Worm (Caenorhabditis elegans) whole organism, midembryonic: Measurements from ENCODE around the gene C01C4.2.

Experiments used
- T22C8.4 ChIP-seq: fragments of 200-800 bp; sonication (Bioruptor generic); IDR thresholded peaks from 2 replicates; pipeline ENCODE4 v1.3.6; 2022; ENCODE audit warnings: missing genetic modification characterization, missing compliant biosample characterization
- flt-1 ChIP-seq: fragments of 200-800 bp; sonication (Bioruptor generic); IDR thresholded peaks from 2 replicates; pipeline ENCODE4 v1.3.6; 2022; ENCODE audit warnings: missing genetic modification characterization, missing compliant biosample characterization
- klf-2 ChIP-seq: fragments of 200-800 bp; sonication (Bioruptor generic); conservative IDR thresholded peaks from 2 replicates; pipeline ENCODE4 v1.3.6; 2022; ENCODE audit warnings: missing genetic modification reagents, missing genetic modification characterization, missing compliant biosample characterization
- med-1 ChIP-seq: sonication (generic microtip); optimal IDR thresholded peaks from 2 replicates; lab custom pipeline; 2017; ENCODE audit warnings: missing genetic modification characterization, mild to moderate bottlenecking, missing compliant biosample characterization, antibody characterized with exemption, missing genetic modification reagents; ENCODE audit not compliant: insufficient read depth
- tab-1 ChIP-seq: fragments of 200-800 bp; sonication (Bioruptor generic); IDR thresholded peaks from 2 replicates; pipeline ENCODE4 v1.3.6; 2022; ENCODE audit warnings: missing genetic modification characterization, missing compliant biosample characterization
- ztf-23 ChIP-seq: fragments of 200-800 bp; sonication (Bioruptor generic); IDR thresholded peaks from 2 replicates; pipeline ENCODE4 v1.3.6; 2022; ENCODE audit warnings: missing genetic modification reagents, missing genetic modification characterization, missing compliant biosample characterization
- ztf-29 ChIP-seq: fragments of 200-800 bp; sonication (Bioruptor generic); IDR thresholded peaks from 2 replicates; pipeline ENCODE4 v1.3.6; 2022; ENCODE audit warnings: missing genetic modification reagents, missing genetic modification characterization, missing compliant biosample characterization

- TF ChIP-seq tab-1 (GFP tag; lab: Robert Waterston, UW) (no peak), med-1 (GFP tag; lab: Kevin White, UChicago) (no peak), ztf-23 (GFP tag; lab: Robert Waterston, UW) (no peak), flt-1 (GFP tag; lab: Robert Waterston, UW) (no peak), T22C8.4 (GFP tag; lab: Robert Waterston, UW) (no peak), klf-2 (no peak), ztf-29 (no peak)
Observed at ce11 chrX:3706319-3706718, 8.6 kb upstream of the C01C4.2 start.
